Fruit fly (Drosophila melanogaster) whole organism, embryonic: ENCODE measurements around the gene CG15922.

Experiments used
- Ada2b ChIP-seq: fragments of 200-800 bp; sonication (Bioruptor generic); IDR thresholded peaks from 2 replicates; pipeline ENCODE4 v1.3.6; 2022; ENCODE audit warnings: missing biosample characterization, missing genetic modification characterization
- Adf1 ChIP-seq: fragments of 200-800 bp; sonication (Bioruptor generic); IDR thresholded peaks from 2 replicates; pipeline ENCODE4 v1.3.6; 2022; ENCODE audit warnings: missing biosample characterization, missing genetic modification characterization
- Atf6 ChIP-seq: fragments of 200-800 bp; sonication (Bioruptor generic); IDR thresholded peaks from 2 replicates; pipeline ENCODE4 v1.3.6; 2022; ENCODE audit warnings: missing biosample characterization, missing genetic modification characterization
- Bteb2 ChIP-seq: fragments of 200-800 bp; sonication (Bioruptor generic); optimal IDR thresholded peaks from 2 replicates; lab custom pipeline; 2016; ENCODE audit warnings: missing biosample characterization, missing genetic modification characterization
- CG10274 ChIP-seq: fragments of 200-800 bp; sonication (Bioruptor generic); optimal IDR thresholded peaks from 3 replicates; lab custom pipeline; 2017; ENCODE audit warnings: missing biosample characterization, mild to moderate bottlenecking, missing genetic modification characterization
- CG11504 ChIP-seq: fragments of 200-800 bp; sonication (Bioruptor generic); optimal IDR thresholded peaks from 3 replicates; lab custom pipeline; 2019; ENCODE audit warnings: missing biosample characterization, mild to moderate bottlenecking, missing genetic modification characterization, moderate library complexity
- CG12299 ChIP-seq: fragments of 200-800 bp; sonication (Bioruptor generic); optimal IDR thresholded peaks from 2 replicates; lab custom pipeline; 2018; ENCODE audit warnings: missing biosample characterization, mild to moderate bottlenecking, missing genetic modification characterization
- CG12659 ChIP-seq: fragments of 200-800 bp; sonication (Bioruptor generic); optimal IDR thresholded peaks from 3 replicates; lab custom pipeline; 2017; ENCODE audit warnings: mild to moderate bottlenecking, missing biosample characterization, missing genetic modification reagents, missing genetic modification characterization
- CG17186 ChIP-seq: fragments of 200-800 bp; sonication (Bioruptor generic); optimal IDR thresholded peaks from 3 replicates; lab custom pipeline; 2017; ENCODE audit warnings: missing biosample characterization, missing genetic modification reagents, missing genetic modification characterization
- CG18764 ChIP-seq: fragments of 200-800 bp; sonication (Bioruptor generic); optimal IDR thresholded peaks from 3 replicates; lab custom pipeline; 2016; ENCODE audit warnings: missing biosample characterization, missing genetic modification characterization
- CG34422 ChIP-seq: fragments of 200-800 bp; sonication (Bioruptor generic); IDR thresholded peaks from 3 replicates; pipeline ENCODE4 v1.3.6; 2022; ENCODE audit warnings: missing biosample characterization, missing genetic modification characterization
- CG4360 ChIP-seq: fragments of 200-800 bp; sonication (Bioruptor generic); IDR thresholded peaks from 2 replicates; pipeline ENCODE4 v1.3.6; 2022; ENCODE audit warnings: missing biosample characterization, missing genetic modification characterization
- CG5245 ChIP-seq: fragments of 200-800 bp; sonication (Bioruptor generic); optimal IDR thresholded peaks from 3 replicates; lab custom pipeline; 2016; ENCODE audit warnings: missing biosample characterization, missing genetic modification characterization
- CG6854 ChIP-seq: fragments of 200-800 bp; sonication (Bioruptor generic); optimal IDR thresholded peaks from 3 replicates; lab custom pipeline; 2017; ENCODE audit warnings: missing biosample characterization, mild to moderate bottlenecking, missing genetic modification characterization
- CG8478 ChIP-seq: fragments of >200 bp; optimal IDR thresholded peaks from 2 replicates; lab custom pipeline; 2018
- CG9215 ChIP-seq: fragments of 200-800 bp; sonication (Bioruptor generic); IDR thresholded peaks from 2 replicates; pipeline ENCODE4 v1.3.6; 2022; ENCODE audit warnings: missing biosample characterization, missing genetic modification characterization
- CoRest ChIP-seq: fragments of 200-800 bp; sonication (Bioruptor generic); optimal IDR thresholded peaks from 3 replicates; lab custom pipeline; 2018; ENCODE audit warnings: missing biosample characterization, mild to moderate bottlenecking, missing genetic modification characterization, moderate library complexity
- D19B ChIP-seq: fragments of 200-800 bp; sonication (Bioruptor generic); optimal IDR thresholded peaks from 2 replicates; lab custom pipeline; 2017; ENCODE audit warnings: missing biosample characterization, mild to moderate bottlenecking, missing genetic modification characterization
- Hr78 ChIP-seq, 2 experiments: fragments of 200-800 bp in 1 of 2; fragments of >200 bp in 1 of 2; sonication (Bioruptor generic) in 1 of 2; optimal IDR thresholded peaks; 2 replicates each; lab custom pipeline; 2017 to 2019; ENCODE audit warnings: missing biosample characterization in 2 of 2, missing genetic modification characterization in 2 of 2, mild to moderate bottlenecking in 1 of 2, moderate library complexity in 1 of 2
- Lhr ChIP-seq: fragments of 200-800 bp; sonication (Bioruptor generic); optimal IDR thresholded peaks from 3 replicates; lab custom pipeline; 2017; ENCODE audit warnings: mild to moderate bottlenecking, missing biosample characterization, missing genetic modification reagents, missing genetic modification characterization
- Max ChIP-seq: fragments of 200-800 bp; sonication (Bioruptor generic); optimal IDR thresholded peaks from 2 replicates; lab custom pipeline; 2016; ENCODE audit warnings: missing biosample characterization, mild to moderate bottlenecking, missing genetic modification characterization
- Nf-YB ChIP-seq: fragments of 200-800 bp; sonication (Bioruptor generic); optimal IDR thresholded peaks from 3 replicates; lab custom pipeline; 2019; ENCODE audit warnings: missing biosample characterization, mild to moderate bottlenecking, missing genetic modification characterization, moderate library complexity
- Side ChIP-seq: fragments of 200-800 bp; sonication (Bioruptor generic); optimal IDR thresholded peaks from 2 replicates; lab custom pipeline; 2016; ENCODE audit warnings: missing biosample characterization, missing genetic modification characterization
- Vsx1 ChIP-seq: fragments of 200-800 bp; sonication (Bioruptor generic); optimal IDR thresholded peaks from 2 replicates; lab custom pipeline; 2017; ENCODE audit warnings: missing biosample characterization, mild to moderate bottlenecking, missing genetic modification characterization, missing genetic modification reagents
- al ChIP-seq: fragments of 200-800 bp; sonication (Bioruptor generic); IDR thresholded peaks from 2 replicates; pipeline ENCODE4 v1.3.6; 2022; ENCODE audit warnings: missing biosample characterization, missing genetic modification characterization
- cas ChIP-seq: fragments of 200-800 bp; sonication (Bioruptor generic); IDR thresholded peaks from 2 replicates; pipeline ENCODE4 v1.3.6; 2022; ENCODE audit warnings: missing biosample characterization, missing genetic modification characterization
- ci ChIP-seq: fragments of 200-800 bp; sonication (Bioruptor generic); IDR thresholded peaks from 3 replicates; pipeline ENCODE4 v1.3.6; 2022; ENCODE audit warnings: missing biosample characterization, missing genetic modification characterization
- dmrt11E ChIP-seq: fragments of 200-800 bp; sonication (Bioruptor generic); optimal IDR thresholded peaks from 3 replicates; lab custom pipeline; 2018; ENCODE audit warnings: missing biosample characterization, mild to moderate bottlenecking, missing genetic modification characterization, moderate library complexity
- ewg ChIP-seq: fragments of 200-800 bp; sonication (Bioruptor generic); optimal IDR thresholded peaks from 3 replicates; lab custom pipeline; 2017; ENCODE audit warnings: mild to moderate bottlenecking, missing biosample characterization, missing genetic modification reagents, missing genetic modification characterization
- exex ChIP-seq: fragments of 200-800 bp; sonication (Bioruptor generic); optimal IDR thresholded peaks from 4 replicates; lab custom pipeline; 2018; ENCODE audit warnings: missing biosample characterization, mild to moderate bottlenecking, missing genetic modification characterization, moderate library complexity
- fd64A ChIP-seq: fragments of 200-800 bp; sonication (Bioruptor generic); optimal IDR thresholded peaks from 3 replicates; lab custom pipeline; 2018; ENCODE audit warnings: missing biosample characterization, mild to moderate bottlenecking, missing genetic modification characterization
- fru ChIP-seq: fragments of >200 bp; optimal IDR thresholded peaks from 2 replicates; lab custom pipeline; 2017
- gcm ChIP-seq: fragments of 200-800 bp; sonication (Bioruptor generic); optimal IDR thresholded peaks from 2 replicates; lab custom pipeline; 2019; ENCODE audit warnings: missing biosample characterization, mild to moderate bottlenecking, missing genetic modification characterization, moderate library complexity
- gfzf ChIP-seq: fragments of 200-800 bp; sonication (Bioruptor generic); optimal IDR thresholded peaks from 2 replicates; lab custom pipeline; 2016; ENCODE audit warnings: missing biosample characterization, mild to moderate bottlenecking, missing genetic modification characterization, moderate library complexity
- jing ChIP-seq: fragments of 200-800 bp; sonication (Bioruptor generic); optimal IDR thresholded peaks from 2 replicates; lab custom pipeline; 2018; ENCODE audit warnings: missing biosample characterization, mild to moderate bottlenecking, missing genetic modification characterization
- lbe ChIP-seq: fragments of 200-800 bp; sonication (Bioruptor generic); optimal IDR thresholded peaks from 2 replicates; lab custom pipeline; 2016; ENCODE audit warnings: missing biosample characterization, mild to moderate bottlenecking, missing genetic modification characterization
- odd ChIP-seq: fragments of 200-800 bp; sonication (Bioruptor generic); optimal IDR thresholded peaks from 2 replicates; lab custom pipeline; 2017; ENCODE audit warnings: missing biosample characterization, mild to moderate bottlenecking, missing genetic modification characterization
- onecut ChIP-seq: fragments of 200-800 bp; sonication (Bioruptor generic); IDR thresholded peaks from 2 replicates; pipeline ENCODE4 v1.3.6; 2022; ENCODE audit warnings: missing biosample characterization, missing genetic modification characterization
- pnt ChIP-seq: fragments of 200-800 bp; sonication (Bioruptor generic); optimal IDR thresholded peaks from 3 replicates; lab custom pipeline; 2016; ENCODE audit warnings: missing biosample characterization, missing genetic modification characterization
- psq ChIP-seq: fragments of 200-800 bp; sonication (Bioruptor generic); optimal IDR thresholded peaks from 2 replicates; lab custom pipeline; 2017; ENCODE audit warnings: missing biosample characterization, missing genetic modification characterization
- repo ChIP-seq: fragments of 200-800 bp; sonication (Bioruptor generic); optimal IDR thresholded peaks from 2 replicates; lab custom pipeline; 2016; ENCODE audit warnings: missing biosample characterization, missing genetic modification characterization
- ro ChIP-seq: fragments of 200-800 bp; sonication (Bioruptor generic); IDR thresholded peaks from 2 replicates; pipeline ENCODE4 v1.3.6; 2022; ENCODE audit warnings: missing biosample characterization, missing genetic modification characterization
- salm ChIP-seq: fragments of 200-800 bp; sonication (Bioruptor generic); optimal IDR thresholded peaks from 2 replicates; lab custom pipeline; 2018; ENCODE audit warnings: missing biosample characterization, mild to moderate bottlenecking, missing genetic modification characterization
- sima ChIP-seq: fragments of 200-800 bp; sonication (Bioruptor generic); optimal IDR thresholded peaks from 2 replicates; lab custom pipeline; 2016; ENCODE audit warnings: missing biosample characterization, missing genetic modification characterization
- sisA ChIP-seq: fragments of 200-800 bp; sonication (Bioruptor generic); IDR thresholded peaks from 2 replicates; pipeline ENCODE4 v1.3.6; 2022; ENCODE audit warnings: missing biosample characterization, missing genetic modification characterization
- so ChIP-seq: fragments of 200-800 bp; sonication (Bioruptor generic); IDR thresholded peaks from 3 replicates; pipeline ENCODE4 v1.3.6; 2022; ENCODE audit warnings: missing biosample characterization, missing genetic modification characterization
- sob ChIP-seq: fragments of 200-800 bp; sonication (Bioruptor generic); IDR thresholded peaks from 2 replicates; pipeline ENCODE4 v1.3.6; 2022; ENCODE audit warnings: missing biosample characterization, missing genetic modification characterization
- tap ChIP-seq: fragments of 200-800 bp; optimal IDR thresholded peaks from 3 replicates; lab custom pipeline; 2019; ENCODE audit warnings: missing biosample characterization, mild to moderate bottlenecking, missing genetic modification characterization, moderate library complexity
- tna ChIP-seq: fragments of 200-800 bp; sonication (Bioruptor generic); IDR thresholded peaks from 2 replicates; pipeline ENCODE4 v1.3.6; 2022; ENCODE audit warnings: missing biosample characterization, missing genetic modification characterization; ENCODE audit not compliant: partially characterized antibody
- usp ChIP-seq: fragments of >200 bp; optimal IDR thresholded peaks from 2 replicates; lab custom pipeline; 2017; ENCODE audit warnings: missing biosample characterization, missing genetic modification characterization
- vnd ChIP-seq: fragments of 200-800 bp; sonication (Bioruptor generic); IDR thresholded peaks from 3 replicates; pipeline ENCODE4 v1.3.6; 2022; ENCODE audit warnings: missing biosample characterization, missing genetic modification characterization; ENCODE audit not compliant: partially characterized antibody
- zfh1 ChIP-seq: fragments of 200-800 bp; sonication (Bioruptor generic); IDR thresholded peaks from 3 replicates; pipeline ENCODE4 v1.3.6; 2022; ENCODE audit warnings: missing biosample characterization, missing genetic modification characterization

The CG15922 gene

DNA sequence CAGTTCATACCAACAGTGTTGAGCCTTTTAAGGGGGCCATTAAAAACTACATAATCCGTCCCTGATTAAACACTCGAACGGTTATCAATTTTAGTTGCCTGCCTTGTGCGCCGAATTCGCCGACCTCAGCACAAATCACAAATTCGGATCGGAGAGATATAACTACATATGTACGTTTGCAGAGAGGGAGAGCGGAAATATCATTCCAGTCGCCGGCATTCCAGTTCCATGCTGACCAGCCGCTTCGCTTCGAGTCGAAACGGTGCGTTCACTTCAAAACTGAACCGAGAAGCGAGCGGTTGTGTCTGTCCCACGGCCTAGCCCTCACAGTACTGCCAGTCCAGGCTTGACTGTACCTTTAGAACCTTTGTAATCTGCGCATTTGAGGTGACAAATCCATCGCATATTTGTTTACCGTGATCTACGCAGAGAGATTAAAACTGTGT, 14.5 kb upstream of the CG15922 start (continued):
- TF ChIP-seq CG12299 (tag; lab: Kevin White, UChicago) (no peak), fru (lab: Kevin White, UChicago) (no peak), vnd (GFP tag; lab: Robert Waterston, UW) (0 out of 3 replicates have a peak, but pooled peaks have one; percentile 24), repo (GFP tag; lab: Kevin White, UChicago) (peak; percentile 18), Hr78 (GFP tag; optimal IDR thresholded peaks at IDR 0.05; lab: Kevin White, UChicago) (no peak), pnt (GFP tag; lab: Kevin White, UChicago) (no peak), lbe (no peak), al (GFP tag; lab: Robert Waterston, UW) (no peak), Adf1 (GFP tag; lab: Robert Waterston, UW) (no peak; the same call in 1 of the 2 replicates), so (GFP tag; lab: Robert Waterston, UW) (peak; percentile 51; the same call in 2 of the 3 replicates), CG18764 (GFP tag; lab: Kevin White, UChicago) (no peak), CG5245 (GFP tag; lab: Kevin White, UChicago) (no peak), Max (GFP tag; lab: Kevin White, UChicago) (peak; percentile 58), dmrt11E (tag; lab: Kevin White, UChicago) (no peak), CG6854 (GFP tag; lab: Kevin White, UChicago) (no peak), Lhr (GFP tag; lab: Kevin White, UChicago) (no peak), sob (peak; percentile 34; the same call in 1 of the 2 replicates), CG11504 (tag; lab: Kevin White, UChicago) (no peak), gfzf (no peak), CG10274 (GFP tag; lab: Kevin White, UChicago) (no peak), D19B (GFP tag; lab: Kevin White, UChicago) (no peak), CG4360 (GFP tag; lab: Robert Waterston, UW) (peak; percentile 38; the same call in 1 of the 2 replicates), Nf-YB (GFP tag; lab: Kevin White, UChicago) (no peak), ro (GFP tag; lab: Robert Waterston, UW) (no peak), zfh1 (GFP tag; lab: Robert Waterston, UW) (no peak), CG8478 (no peak), usp (GFP tag; lab: Kevin White, UChicago) (no peak), onecut (GFP tag; lab: Robert Waterston, UW) (peak; percentile 8; the same call in 1 of the 2 replicates), tap (tag; lab: Kevin White, UChicago) (no peak), sima (GFP tag; lab: Kevin White, UChicago) (no peak), jing (GFP tag; lab: Kevin White, UChicago) (no peak), ewg (GFP tag; lab: Kevin White, UChicago) (no peak), CoRest (tag; lab: Kevin White, UChicago) (no peak), fd64A (GFP tag; lab: Kevin White, UChicago) (no peak), CG34422 (peak; percentile 46; the same call in 1 of the 3 replicates), Side (GFP tag; lab: Kevin White, UChicago) (peak; percentile 54), ci (GFP tag; lab: Robert Waterston, UW) (peak; percentile 59; the same call in 1 of the 3 replicates), Ada2b (no peak), cas (GFP tag; lab: Robert Waterston, UW) (no peak), Atf6 (GFP tag; lab: Robert Waterston, UW) (no peak), Vsx1 (no peak), CG12659 (GFP tag; lab: Kevin White, UChicago) (no peak), tna (GFP tag; lab: Robert Waterston, UW) (0 out of 2 replicates have a peak, but pooled peaks have one; percentile 45), Bteb2 (GFP tag; lab: Kevin White, UChicago) (no peak), salm (tag; lab: Kevin White, UChicago) (no peak), psq (GFP tag; lab: Kevin White, UChicago) (no peak), CG17186 (GFP tag; lab: Kevin White, UChicago) (no peak), sisA (GFP tag; lab: Robert Waterston, UW) (no peak), exex (tag; lab: Kevin White, UChicago) (peak; percentile 82), gcm (no peak), odd (peak; percentile 22), CG9215 (no peak)
